Worm (Caenorhabditis elegans) whole organism, L2 larva: ENCODE data around the gene scb-1.
A peak's percentile ranks its signal among the peaks of the same experiment; 100 is the strongest.

Source experiments
- C34F6.9 ChIP-seq: fragments of 150-350 bp; optimal IDR thresholded peaks from 2 replicates; lab custom pipeline; 2014; ENCODE audit warnings: missing biosample characterization, missing genetic modification characterization
- F13H6.1 ChIP-seq: sonication (generic microtip); optimal IDR thresholded peaks from 2 replicates; lab custom pipeline; 2016; ENCODE audit warnings: missing genetic modification characterization, missing compliant biosample characterization
- R02D3.7 ChIP-seq: fragments of 150-350 bp; optimal IDR thresholded peaks from 2 replicates; lab custom pipeline; 2014; ENCODE audit warnings: missing biosample characterization, missing genetic modification characterization
- Y55F3AM.14 ChIP-seq: fragments of 200-800 bp; sonication (Bioruptor generic); optimal IDR thresholded peaks from 2 replicates; lab custom pipeline; 2018; ENCODE audit warnings: mild to moderate bottlenecking, missing genetic modification characterization, missing compliant biosample characterization
- ZK546.5 ChIP-seq: sonication (generic microtip); optimal IDR thresholded peaks from 2 replicates; lab custom pipeline; 2017; ENCODE audit warnings: missing biosample characterization, missing genetic modification characterization
- alr-1 ChIP-seq: fragments of 150-350 bp; optimal IDR thresholded peaks from 2 replicates; lab custom pipeline; 2014; ENCODE audit warnings: missing biosample characterization, missing genetic modification characterization
- aly-2 ChIP-seq: fragments of 150-350 bp; optimal IDR thresholded peaks from 2 replicates; lab custom pipeline; 2014; ENCODE audit warnings: missing biosample characterization, missing genetic modification characterization
- ama-1 ChIP-seq: fragments of 150-350 bp; optimal IDR thresholded peaks from 2 replicates; lab custom pipeline; 2018; ENCODE audit warnings: inconsistent platforms
- blmp-1 ChIP-seq: sonication (generic microtip); optimal IDR thresholded peaks from 2 replicates; lab custom pipeline; 2017; ENCODE audit warnings: missing genetic modification characterization, mild to moderate bottlenecking, missing compliant biosample characterization, antibody characterized with exemption, moderate library complexity; ENCODE audit not compliant: insufficient read depth
- ceh-16 ChIP-seq: fragments of 150-350 bp; optimal IDR thresholded peaks from 2 replicates; lab custom pipeline; 2014; ENCODE audit warnings: missing biosample characterization, missing genetic modification characterization
- ceh-82 ChIP-seq: fragments of 150-350 bp; optimal IDR thresholded peaks from 2 replicates; lab custom pipeline; 2014; ENCODE audit warnings: missing biosample characterization, missing genetic modification characterization
- crh-2 ChIP-seq: sonication (generic microtip); optimal IDR thresholded peaks from 2 replicates; lab custom pipeline; 2017; ENCODE audit warnings: missing biosample characterization, missing genetic modification characterization
- dmd-4 ChIP-seq: sonication (generic microtip); optimal IDR thresholded peaks from 2 replicates; lab custom pipeline; 2017; ENCODE audit warnings: missing biosample characterization, missing genetic modification characterization
- egl-27 ChIP-seq: sonication (generic microtip); optimal IDR thresholded peaks from 3 replicates; lab custom pipeline; 2017; ENCODE audit warnings: missing biosample characterization, missing genetic modification reagents, missing genetic modification characterization
- elt-1 ChIP-seq: fragments of 150-350 bp; optimal IDR thresholded peaks from 2 replicates; lab custom pipeline; 2014; ENCODE audit warnings: missing biosample characterization, missing genetic modification characterization
- elt-3 ChIP-seq: sonication (generic microtip); optimal IDR thresholded peaks from 2 replicates; lab custom pipeline; 2017; ENCODE audit warnings: missing biosample characterization, missing genetic modification characterization
- fos-1 ChIP-seq: fragments of 150-350 bp; optimal IDR thresholded peaks from 2 replicates; lab custom pipeline; 2014; ENCODE audit warnings: missing biosample characterization, missing genetic modification characterization
- gmeb-1 ChIP-seq: fragments of 150-350 bp; optimal IDR thresholded peaks from 2 replicates; lab custom pipeline; 2014; ENCODE audit warnings: missing biosample characterization, missing genetic modification characterization
- lin-11 ChIP-seq: fragments of 150-350 bp; sonication (generic microtip); optimal IDR thresholded peaks from 2 replicates; lab custom pipeline; 2014; ENCODE audit warnings: missing biosample characterization, missing genetic modification characterization, inconsistent platforms, mixed read lengths
- lin-13 ChIP-seq: fragments of 150-350 bp; optimal IDR thresholded peaks from 2 replicates; lab custom pipeline; 2014; ENCODE audit warnings: missing biosample characterization, missing genetic modification reagents, missing genetic modification characterization
- lin-39 ChIP-seq: fragments of 150-350 bp; optimal IDR thresholded peaks from 2 replicates; lab custom pipeline; 2014; ENCODE audit warnings: missing biosample characterization, missing genetic modification reagents, missing genetic modification characterization
- lsy-2 ChIP-seq, 2 experiments: fragments of 150-350 bp in 1 of 2; sonication (generic microtip) in 1 of 2; optimal IDR thresholded peaks; 2 replicates each; lab custom pipeline; 2014 to 2017; ENCODE audit warnings: missing biosample characterization in 2 of 2, missing genetic modification characterization in 2 of 2
- mab-5 ChIP-seq: fragments of 150-350 bp; optimal IDR thresholded peaks from 2 replicates; lab custom pipeline; 2014; ENCODE audit warnings: missing biosample characterization, missing genetic modification characterization
- mbf-1 ChIP-seq: sonication (generic microtip); optimal IDR thresholded peaks from 2 replicates; lab custom pipeline; 2017; ENCODE audit warnings: missing biosample characterization, missing genetic modification characterization
- mdl-1 ChIP-seq, 2 experiments: fragments of 150-350 bp in 1 of 2; sonication (generic microtip) in 1 of 2; optimal IDR thresholded peaks; 2 replicates each; lab custom pipeline; 2017; ENCODE audit warnings: missing biosample characterization in 2 of 2, missing genetic modification characterization in 2 of 2
- nhr-10 ChIP-seq: sonication (generic microtip); optimal IDR thresholded peaks from 2 replicates; lab custom pipeline; 2017; ENCODE audit warnings: missing biosample characterization, missing genetic modification characterization
- nhr-11 ChIP-seq: fragments of 150-350 bp; optimal IDR thresholded peaks from 2 replicates; lab custom pipeline; 2014; ENCODE audit warnings: missing biosample characterization, missing genetic modification characterization
- nhr-12 ChIP-seq: fragments of 150-350 bp; optimal IDR thresholded peaks from 2 replicates; lab custom pipeline; 2014; ENCODE audit warnings: missing biosample characterization, missing genetic modification characterization
- nhr-129 ChIP-seq: fragments of 150-350 bp; optimal IDR thresholded peaks from 2 replicates; lab custom pipeline; 2014; ENCODE audit warnings: missing biosample characterization, missing genetic modification characterization
- nhr-21 ChIP-seq: fragments of 150-350 bp; optimal IDR thresholded peaks from 2 replicates; lab custom pipeline; 2014; ENCODE audit warnings: missing biosample characterization, missing genetic modification characterization
- nhr-23 ChIP-seq: fragments of 150-350 bp; optimal IDR thresholded peaks from 2 replicates; lab custom pipeline; 2014; ENCODE audit warnings: missing biosample characterization, missing genetic modification reagents, missing genetic modification characterization
- nhr-237 ChIP-seq: fragments of 150-350 bp; optimal IDR thresholded peaks from 2 replicates; lab custom pipeline; 2014; ENCODE audit warnings: missing biosample characterization, missing genetic modification characterization
- nhr-25 ChIP-seq: fragments of 150-350 bp; sonication (generic microtip); optimal IDR thresholded peaks from 3 replicates; lab custom pipeline; 2014; ENCODE audit warnings: missing biosample characterization, missing genetic modification characterization
- nhr-6 ChIP-seq: fragments of 150-350 bp; optimal IDR thresholded peaks from 2 replicates; lab custom pipeline; 2014; ENCODE audit warnings: missing biosample characterization, missing genetic modification characterization
- nhr-77 ChIP-seq: fragments of 150-350 bp; optimal IDR thresholded peaks from 2 replicates; lab custom pipeline; 2014; ENCODE audit warnings: missing biosample characterization, missing genetic modification characterization
- peb-1 ChIP-seq: fragments of 150-350 bp; optimal IDR thresholded peaks from 2 replicates; lab custom pipeline; 2014; ENCODE audit warnings: missing biosample characterization, missing genetic modification characterization
- sem-4 ChIP-seq: fragments of 150-350 bp; optimal IDR thresholded peaks from 2 replicates; lab custom pipeline; 2014; ENCODE audit warnings: missing biosample characterization, missing genetic modification reagents, missing genetic modification characterization
- skn-1 ChIP-seq: sonication (generic microtip); optimal IDR thresholded peaks from 2 replicates; lab custom pipeline; 2017; ENCODE audit warnings: missing biosample characterization, missing genetic modification characterization
- sma-3 ChIP-seq: sonication (generic microtip); optimal IDR thresholded peaks from 2 replicates; lab custom pipeline; 2016; ENCODE audit warnings: missing genetic modification reagents, missing genetic modification characterization, missing compliant biosample characterization
- sma-9 ChIP-seq, 2 experiments: fragments of 150-350 bp in 1 of 2; sonication (generic microtip) in 1 of 2; optimal IDR thresholded peaks; 2 replicates each; lab custom pipeline; 2014 to 2016; ENCODE audit warnings: missing genetic modification characterization in 2 of 2, mild to moderate bottlenecking in 1 of 2, missing biosample characterization in 1 of 2, missing compliant biosample characterization in 1 of 2, missing genetic modification reagents in 1 of 2, moderate library complexity in 1 of 2
- snpc-4 ChIP-seq: fragments of 150-350 bp; optimal IDR thresholded peaks from 2 replicates; lab custom pipeline; 2014; ENCODE audit warnings: missing biosample characterization, missing genetic modification characterization
- unc-39 ChIP-seq: fragments of 150-350 bp; optimal IDR thresholded peaks from 2 replicates; lab custom pipeline; 2014; ENCODE audit warnings: missing biosample characterization, missing genetic modification characterization
- unc-55 ChIP-seq: fragments of 150-350 bp; sonication (generic microtip); optimal IDR thresholded peaks from 3 replicates; lab custom pipeline; 2014; ENCODE audit warnings: missing biosample characterization, missing genetic modification reagents, missing genetic modification characterization
- unc-62 ChIP-seq: fragments of 150-350 bp; optimal IDR thresholded peaks from 2 replicates; lab custom pipeline; 2014; ENCODE audit warnings: missing biosample characterization, missing genetic modification reagents, missing genetic modification characterization
- zag-1 ChIP-seq: fragments of 150-350 bp; optimal IDR thresholded peaks from 2 replicates; lab custom pipeline; 2014; ENCODE audit warnings: missing biosample characterization, missing genetic modification characterization
- ztf-1 ChIP-seq: fragments of 200-800 bp; sonication (Bioruptor generic); conservative IDR thresholded peaks from 2 replicates; pipeline ENCODE4 v1.3.6; 2022; ENCODE audit warnings: missing genetic modification characterization, missing compliant biosample characterization
- ztf-11 ChIP-seq: sonication (generic microtip); optimal IDR thresholded peaks from 2 replicates; lab custom pipeline; 2017; ENCODE audit warnings: missing biosample characterization, missing genetic modification characterization
- ztf-4 ChIP-seq: fragments of 150-350 bp; optimal IDR thresholded peaks from 2 replicates; lab custom pipeline; 2014; ENCODE audit warnings: missing biosample characterization, missing genetic modification characterization

Gene scb-1

ce11 chrV:11127197-11127596 is 7.7 kb upstream of the scb-1 start, which contains the start of gene jmjd-5:
Gene jmjd-5 (plus strand): TSS chrV:11127497.
- TF ChIP-seq crh-2 (tag; lab: Kevin White, UChicago) = no peak
- no peak for TF ChIP-seq mab-5 (tag; lab: Kevin White, UChicago)
- no peak for TF ChIP-seq nhr-21 (tag; lab: Kevin White, UChicago)
- no peak for TF ChIP-seq lsy-2 (tag; optimal IDR thresholded peaks at IDR 0.05; lab: Kevin White, UChicago)
- TF ChIP-seq sma-3 = no peak
- TF ChIP-seq lin-11 (tag; lab: Kevin White, UChicago) = no peak
- no peak for TF ChIP-seq alr-1 (tag; lab: Kevin White, UChicago)
- no peak for TF ChIP-seq aly-2 (tag; lab: Kevin White, UChicago)

ce11 chrV:11124922-11125321 is 5.4 kb upstream of the scb-1 start, which contains the start of gene C06H2.2:
Gene C06H2.2 (plus strand): TSS chrV:11125222.
- TF ChIP-seq nhr-237 (no peak), peb-1 (tag; lab: Kevin White, UChicago) (no peak), lin-11 (tag; lab: Kevin White, UChicago) (no peak), ceh-16 (tag; lab: Kevin White, UChicago) (no peak), egl-27 (tag; lab: Kevin White, UChicago) (no peak), aly-2 (tag; lab: Kevin White, UChicago) (no peak), nhr-10 (tag; lab: Kevin White, UChicago) (no peak), gmeb-1 (tag; lab: Kevin White, UChicago) (no peak)

ce11 chrV:11123817-11124337 is 4.4 kb upstream of the scb-1 start, which contains the start of the genes atp-5 and lmtr-3:
Gene atp-5 (minus strand): TSS chrV:11123867.
Gene lmtr-3 (plus strand): TSS chrV:11124186.
- TF ChIP-seq C34F6.9 (tag; lab: Kevin White, UChicago) (peak; percentile 89), dmd-4 (tag; lab: Kevin White, UChicago) (no peak), unc-62 (no peak), nhr-237 (no peak), ZK546.5 (tag; lab: Kevin White, UChicago) (no peak), nhr-77 (tag; lab: Kevin White, UChicago) (no peak), nhr-12 (tag; lab: Kevin White, UChicago) (no peak), mab-5 (tag; lab: Kevin White, UChicago) (no peak), R02D3.7 (tag; lab: Kevin White, UChicago) (no peak), ceh-16 (tag; lab: Kevin White, UChicago) (no peak), sma-3 (peak; percentile 65), nhr-10 (tag; lab: Kevin White, UChicago) (no peak), sem-4 (tag; lab: Kevin White, UChicago) (peak; percentile 2), mdl-1 (tag; optimal IDR thresholded peaks at IDR 0.05; lab: Kevin White, UChicago) (no peak), lsy-2 (tag; optimal IDR thresholded peaks at IDR 0.05; lab: Kevin White, UChicago) (peak; percentile 30 to 79), unc-55 (peak; percentile 89), alr-1 (tag; lab: Kevin White, UChicago) (no peak), nhr-6 (tag; lab: Kevin White, UChicago) (no peak), egl-27 (tag; lab: Kevin White, UChicago) (no peak), fos-1 (peak; percentile 62), nhr-11 (no peak), elt-3 (tag; lab: Kevin White, UChicago) (no peak), crh-2 (tag; lab: Kevin White, UChicago) (peak; percentile 67), ama-1 (lab: Kevin White, UChicago) (no peak), ztf-11 (no peak), ztf-4 (tag; lab: Kevin White, UChicago) (no peak), lin-39 (tag; lab: Kevin White, UChicago) (no peak), Y55F3AM.14 (no peak), nhr-25 (peak; percentile 65), lin-11 (tag; lab: Kevin White, UChicago) (peak; percentile 72), gmeb-1 (tag; lab: Kevin White, UChicago) (peak; percentile 68), nhr-23 (tag; lab: Kevin White, UChicago) (no peak), elt-1 (no peak), peb-1 (tag; lab: Kevin White, UChicago) (no peak), mbf-1 (tag; lab: Kevin White, UChicago) (no peak), ztf-1 (GFP tag; lab: Robert Waterston, UW) (no peak), skn-1 (no peak), sma-9 (GFP tag; optimal IDR thresholded peaks at IDR 0.05; lab: Kevin White, UChicago) (peak; percentile 72), sma-9 (tag; optimal IDR thresholded peaks at IDR 0.05; lab: Kevin White, UChicago) (no peak), unc-39 (no peak), zag-1 (no peak), snpc-4 (tag; lab: Kevin White, UChicago) (no peak), F13H6.1 (tag; lab: Kevin White, UChicago) (peak; percentile 75), blmp-1 (tag; lab: Kevin White, UChicago) (no peak), aly-2 (tag; lab: Kevin White, UChicago) (no peak), lin-13 (GFP tag; lab: Kevin White, UChicago) (peak; percentile 68), nhr-129 (tag; lab: Kevin White, UChicago) (peak; percentile 67), ceh-82 (tag; lab: Kevin White, UChicago) (no peak)
